Fruit fly (Drosophila melanogaster): Measurements from ENCODE around the gene Smyd3.

The Smyd3 gene

DNA sequence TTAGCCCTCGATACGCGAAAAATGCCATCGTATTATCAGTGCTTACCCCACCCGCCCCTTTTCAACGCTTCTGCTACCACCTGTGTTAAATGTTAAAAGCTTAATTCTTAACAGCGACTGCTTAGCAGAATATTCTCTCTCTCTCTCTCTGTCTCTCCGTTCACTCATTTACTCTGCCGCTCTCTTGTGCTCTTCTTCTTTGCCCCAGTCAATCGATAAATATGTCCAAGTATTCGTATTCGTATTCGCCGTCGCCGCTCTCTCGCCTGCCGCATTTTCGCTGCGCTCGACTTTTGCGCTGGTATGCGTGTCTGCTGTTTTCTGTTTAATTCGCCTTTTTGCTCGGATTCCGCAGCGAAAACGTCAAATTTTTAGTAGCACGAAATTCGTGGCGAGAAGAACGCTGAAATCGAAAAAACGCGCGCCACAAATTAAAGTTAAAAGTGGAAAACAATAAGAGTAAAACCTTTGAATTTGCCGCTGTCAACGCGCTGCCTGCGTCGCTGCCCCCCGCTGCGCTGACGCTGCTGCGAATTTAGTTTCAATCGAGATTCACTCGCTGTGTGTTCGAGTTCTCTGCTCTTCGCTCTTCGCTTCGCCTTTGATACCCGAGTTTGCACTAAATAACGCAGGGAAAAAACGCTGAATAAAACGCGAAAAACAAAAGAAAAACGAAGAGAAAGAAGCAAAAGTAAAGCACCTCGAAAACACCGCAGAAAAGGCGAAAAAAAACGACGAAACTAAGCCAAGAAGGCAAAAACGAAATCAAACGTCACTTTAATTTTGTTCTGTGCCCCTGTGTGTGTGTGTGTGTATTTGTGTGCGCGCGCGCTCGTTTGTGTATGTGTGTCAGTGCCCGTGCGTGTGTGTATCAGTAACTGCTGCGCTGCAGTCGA, 34.1 kb upstream of the Smyd3 start (continued):
- TF ChIP-seq D19B (GFP tag; optimal IDR thresholded peaks at IDR 0.05) (no peak), Med (GFP tag) (peak; percentile 61), CG34422 (GFP tag; IDR thresholded peaks at IDR 0.05) (no peak), gt (GFP tag; IDR thresholded peaks at IDR 0.05) (no peak), Ets97D (GFP tag; optimal IDR thresholded peaks at IDR 0.05) (no peak), CG31365 (tag; optimal IDR thresholded peaks at IDR 0.05) (no peak), kah (GFP tag; optimal IDR thresholded peaks at IDR 0.05) (peak; percentile 67), Oaz (GFP tag; IDR thresholded peaks at IDR 0.05) (no peak), CG8478 (optimal IDR thresholded peaks at IDR 0.05) (peak; percentile 62), br (optimal IDR thresholded peaks at IDR 0.05) (no peak), oc (tag; optimal IDR thresholded peaks at IDR 0.05) (no peak), zen2 (GFP tag; IDR thresholded peaks at IDR 0.05; ENCODE audit: partially characterized antibody) (peak; percentile 65; the same call in 1 of the 3 replicates), Xbp1 (GFP tag; optimal IDR thresholded peaks at IDR 0.05) (no peak), CG7357 (GFP tag; IDR thresholded peaks at IDR 0.05) (no peak), CG32767 (GFP tag; IDR thresholded peaks at IDR 0.05) (no peak), hbn (GFP tag; IDR thresholded peaks at IDR 0.05; ENCODE audit: partially characterized antibody) (no peak), CG1792 (GFP tag; optimal IDR thresholded peaks at IDR 0.05) (no peak), pita (GFP tag; optimal IDR thresholded peaks at IDR 0.05) (no peak), Adf1 (GFP tag; IDR thresholded peaks at IDR 0.05) (peak; percentile 94), CG13123 (GFP tag; optimal IDR thresholded peaks at IDR 0.05) (no peak), CG6254 (GFP tag; optimal IDR thresholded peaks at IDR 0.05) (no peak), dmrt11E (tag; optimal IDR thresholded peaks at IDR 0.05) (no peak), CG12659 (GFP tag; optimal IDR thresholded peaks at IDR 0.05) (no peak), CG4360 (GFP tag; IDR thresholded peaks at IDR 0.05) (no peak), bab2 (GFP tag; optimal IDR thresholded peaks at IDR 0.05) (no peak), CG7963 (GFP tag; IDR thresholded peaks at IDR 0.05; ENCODE audit: partially characterized antibody) (no peak), CG15514 (GFP tag; optimal IDR thresholded peaks at IDR 0.05) (peak; percentile 8), tx (GFP tag; optimal IDR thresholded peaks at IDR 0.05) (no peak), CG16813 (GFP tag; IDR thresholded peaks at IDR 0.05; ENCODE audit: partially characterized antibody) (0 out of 3 replicates have a peak, but pooled peaks have one; percentile 17), CG16863 (GFP tag; optimal IDR thresholded peaks at IDR 0.05) (no peak), Mad (GFP tag; optimal IDR thresholded peaks at IDR 0.05) (no peak), CG3847 (GFP tag; IDR thresholded peaks at IDR 0.05) (no peak), CG6689 (GFP tag; IDR thresholded peaks at IDR 0.05) (no peak), pros (GFP tag; optimal IDR thresholded peaks at IDR 0.05) (no peak), Myb (GFP tag; optimal IDR thresholded peaks at IDR 0.05) (no peak), mld (GFP tag; IDR thresholded peaks at IDR 0.05; ENCODE audit: partially characterized antibody) (no peak), D (optimal IDR thresholded peaks at IDR 0.05) (no peak), D (GFP tag; optimal IDR thresholded peaks at IDR 0.05) (no peak), CG7271 (tag; optimal IDR thresholded peaks at IDR 0.05) (no peak), sr (GFP tag; IDR thresholded peaks at IDR 0.05) (no peak), CG15011 (GFP tag; optimal IDR thresholded peaks at IDR 0.05) (no peak), CG3281 (GFP tag; optimal IDR thresholded peaks at IDR 0.05) (no peak), CG7556 (GFP tag; optimal IDR thresholded peaks at IDR 0.05) (no peak), CG18262 (tag; optimal IDR thresholded peaks at IDR 0.05) (peak; percentile 14), ftz-f1 (GFP tag; optimal IDR thresholded peaks at IDR 0.05) (no peak), CG10543 (GFP tag; optimal IDR thresholded peaks at IDR 0.05) (peak; percentile 37), Mes4 (GFP tag; optimal IDR thresholded peaks at IDR 0.05) (no peak), klu (GFP tag; IDR thresholded peaks at IDR 0.05) (no peak), ase (GFP tag; IDR thresholded peaks at IDR 0.05) (no peak), Nf-YB (GFP tag; optimal IDR thresholded peaks at IDR 0.05) (no peak)
